Worm (Caenorhabditis elegans) whole organism, late embryonic: ENCODE results near the gene snf-9.

Source experiments
- C38D4.7 ChIP-seq: fragments of 200-800 bp; sonication (Bioruptor generic); optimal IDR thresholded peaks from 2 replicates; lab custom pipeline; 2018; ENCODE audit warnings: mild to moderate bottlenecking, missing genetic modification characterization, moderate library complexity, missing compliant biosample characterization
- F13H6.1 ChIP-seq: sonication (generic microtip); optimal IDR thresholded peaks from 2 replicates; lab custom pipeline; 2016; ENCODE audit warnings: missing genetic modification characterization, missing compliant biosample characterization
- K09A11.1 ChIP-seq: sonication (generic microtip); optimal IDR thresholded peaks from 2 replicates; lab custom pipeline; 2017; ENCODE audit warnings: antibody characterized with exemption, mild to moderate bottlenecking, missing genetic modification characterization, missing compliant biosample characterization; ENCODE audit not compliant: insufficient read depth
- ceh-18 ChIP-seq: sonication (generic microtip); optimal IDR thresholded peaks from 2 replicates; lab custom pipeline; 2016; ENCODE audit warnings: missing genetic modification characterization, missing compliant biosample characterization
- ceh-19 ChIP-seq: fragments of 200-800 bp; sonication (Bioruptor generic); optimal IDR thresholded peaks from 2 replicates; lab custom pipeline; 2018; ENCODE audit warnings: mild to moderate bottlenecking, missing genetic modification characterization, missing compliant biosample characterization
- ceh-24 ChIP-seq: sonication (generic microtip); optimal IDR thresholded peaks from 2 replicates; lab custom pipeline; 2016; ENCODE audit warnings: mild to moderate bottlenecking, missing genetic modification characterization, missing compliant biosample characterization
- ceh-31 ChIP-seq: sonication (generic microtip); optimal IDR thresholded peaks from 2 replicates; lab custom pipeline; 2016; ENCODE audit warnings: missing genetic modification characterization, missing compliant biosample characterization
- ceh-45 ChIP-seq: fragments of 200-800 bp; sonication (Bioruptor generic); IDR thresholded peaks from 2 replicates; pipeline ENCODE4 v1.3.6; 2022; ENCODE audit warnings: missing genetic modification reagents, missing genetic modification characterization, missing compliant biosample characterization
- che-1 ChIP-seq: sonication (generic microtip); optimal IDR thresholded peaks from 2 replicates; lab custom pipeline; 2016; ENCODE audit warnings: mild to moderate bottlenecking, missing genetic modification characterization, missing compliant biosample characterization
- dmd-4 ChIP-seq: sonication (generic microtip); optimal IDR thresholded peaks from 2 replicates; lab custom pipeline; 2016; ENCODE audit warnings: borderline replicate concordance, missing genetic modification characterization, missing compliant biosample characterization
- fkh-10 ChIP-seq: fragments of 150-350 bp; optimal IDR thresholded peaks from 2 replicates; lab custom pipeline; 2014; ENCODE audit warnings: missing biosample characterization, missing genetic modification reagents, missing genetic modification characterization
- gmeb-2 ChIP-seq: sonication (generic microtip); optimal IDR thresholded peaks from 2 replicates; lab custom pipeline; 2016; ENCODE audit warnings: missing genetic modification characterization, inconsistent platforms, missing compliant biosample characterization
- hlh-8 ChIP-seq: sonication (generic microtip); optimal IDR thresholded peaks from 2 replicates; lab custom pipeline; 2016; ENCODE audit warnings: missing genotype, missing genetic modification characterization, missing compliant biosample characterization
- lim-6 ChIP-seq: sonication (generic microtip); optimal IDR thresholded peaks from 2 replicates; lab custom pipeline; 2016; ENCODE audit warnings: missing genetic modification characterization, missing compliant biosample characterization
- mec-3 ChIP-seq: sonication (generic microtip); optimal IDR thresholded peaks from 2 replicates; lab custom pipeline; 2016; ENCODE audit warnings: borderline replicate concordance, missing genetic modification characterization, missing compliant biosample characterization
- nfya-1 ChIP-seq: sonication (generic microtip); optimal IDR thresholded peaks from 2 replicates; lab custom pipeline; 2017; ENCODE audit warnings: missing genetic modification characterization, mild to moderate bottlenecking, missing compliant biosample characterization, antibody characterized with exemption, moderate library complexity
- nhr-11 ChIP-seq: fragments of 150-350 bp; optimal IDR thresholded peaks from 2 replicates; lab custom pipeline; 2014; ENCODE audit warnings: missing biosample characterization, missing genetic modification characterization
- nhr-232 ChIP-seq: sonication (generic microtip); optimal IDR thresholded peaks from 2 replicates; lab custom pipeline; 2016; ENCODE audit warnings: missing genetic modification characterization, missing compliant biosample characterization
- odd-2 ChIP-seq: sonication (generic microtip); optimal IDR thresholded peaks from 2 replicates; lab custom pipeline; 2017; ENCODE audit warnings: antibody characterized with exemption, mild to moderate bottlenecking, missing genetic modification characterization, missing compliant biosample characterization
- pag-3 ChIP-seq: sonication (generic microtip); optimal IDR thresholded peaks from 2 replicates; lab custom pipeline; 2016; ENCODE audit warnings: missing compliant biosample characterization, missing genetic modification characterization, borderline replicate concordance
- pha-2 ChIP-seq: sonication (generic microtip); optimal IDR thresholded peaks from 2 replicates; lab custom pipeline; 2017; ENCODE audit warnings: mild to moderate bottlenecking, missing genetic modification characterization, missing compliant biosample characterization
- pqm-1 ChIP-seq: sonication (generic microtip); optimal IDR thresholded peaks from 2 replicates; lab custom pipeline; 2016; ENCODE audit warnings: missing genetic modification characterization, missing compliant biosample characterization
- pros-1 ChIP-seq: fragments of 150-350 bp; optimal IDR thresholded peaks from 2 replicates; lab custom pipeline; 2014; ENCODE audit warnings: missing biosample characterization, missing genetic modification reagents, missing genetic modification characterization
- ref-2 ChIP-seq: sonication (generic microtip); optimal IDR thresholded peaks from 2 replicates; lab custom pipeline; 2016; ENCODE audit warnings: missing genetic modification characterization, missing compliant biosample characterization
- rnt-1 ChIP-seq: sonication (generic microtip); optimal IDR thresholded peaks from 2 replicates; lab custom pipeline; 2016; ENCODE audit warnings: missing genetic modification characterization, missing compliant biosample characterization
- sdc-2 ChIP-seq: sonication (generic microtip); optimal IDR thresholded peaks from 2 replicates; lab custom pipeline; 2016; ENCODE audit warnings: missing genotype, missing genetic modification characterization, missing compliant biosample characterization
- sox-2 ChIP-seq: fragments of 200-800 bp; sonication (Bioruptor generic); IDR thresholded peaks from 2 replicates; pipeline ENCODE4 v1.3.6; 2022; ENCODE audit warnings: missing genetic modification reagents, missing genetic modification characterization, missing compliant biosample characterization
- sox-4 ChIP-seq: sonication (generic microtip); optimal IDR thresholded peaks from 2 replicates; lab custom pipeline; 2017; ENCODE audit warnings: mild to moderate bottlenecking, missing genetic modification characterization, inconsistent platforms, missing compliant biosample characterization
- syd-9 ChIP-seq: sonication (generic microtip); optimal IDR thresholded peaks from 2 replicates; lab custom pipeline; 2016; ENCODE audit warnings: mild to moderate bottlenecking, missing genetic modification characterization, moderate library complexity, missing compliant biosample characterization
- tbx-7 ChIP-seq: sonication (generic microtip); optimal IDR thresholded peaks from 2 replicates; lab custom pipeline; 2016; ENCODE audit warnings: missing genotype, missing genetic modification characterization, missing compliant biosample characterization
- unc-3 ChIP-seq, 2 experiments: fragments of 200-800 bp in 1 of 2; sonication (Bioruptor generic) in 1 of 2; sonication (generic microtip) in 1 of 2; conservative IDR thresholded peaks in 1 of 2; optimal IDR thresholded peaks in 1 of 2; 2 replicates each; pipeline versions ENCODE4 v1.3.6 to Lab custom; 2016 to 2022; ENCODE audit warnings: missing compliant biosample characterization in 2 of 2, missing genetic modification characterization in 2 of 2, missing genetic modification reagents in 1 of 2
- unc-42 ChIP-seq: sonication (generic microtip); optimal IDR thresholded peaks from 2 replicates; lab custom pipeline; 2016; ENCODE audit warnings: missing genotype, missing genetic modification characterization, missing compliant biosample characterization
- unc-86 ChIP-seq: sonication (generic microtip); optimal IDR thresholded peaks from 2 replicates; lab custom pipeline; 2016; ENCODE audit warnings: missing genetic modification characterization, missing compliant biosample characterization

Gene snf-9

DNA sequence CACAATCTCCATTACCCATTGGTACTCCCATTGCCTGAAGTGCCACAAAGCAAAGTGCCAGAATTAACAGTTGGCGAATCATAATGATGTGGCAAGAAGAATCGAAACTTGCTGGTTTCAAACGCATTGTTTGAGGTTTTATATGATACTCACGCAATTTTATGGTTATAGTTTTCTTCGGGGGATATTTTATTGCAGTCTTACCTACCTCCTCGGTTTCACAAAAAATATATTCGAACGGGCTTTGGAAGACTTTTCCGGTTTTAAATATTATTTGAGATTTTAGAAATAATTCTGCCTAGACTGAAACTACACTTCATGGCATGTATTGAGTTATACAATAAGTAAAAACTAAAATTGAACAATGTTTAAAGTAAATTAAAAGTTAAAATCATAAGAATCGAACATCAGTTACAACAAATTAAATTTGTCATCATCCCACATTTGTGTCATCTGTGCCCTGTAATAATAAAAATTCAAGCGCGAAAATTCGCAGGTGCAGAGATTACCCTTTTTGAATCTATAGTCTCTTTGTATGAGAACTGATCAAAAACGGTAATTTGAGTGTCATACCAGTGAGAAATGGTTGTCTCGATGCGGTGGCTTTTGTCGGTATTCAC, 34.8 kb downstream of the snf-9 start, which contains the start of the genes clec-197 and clec-198:
Gene clec-197, minus strand, starts transcription at position 101 of the 620 bp plus-strand sequence.
Gene clec-198, plus strand, starts transcription at position 570 of the 620 bp plus-strand sequence.
- TF ChIP-seq unc-42 (tag; lab: Kevin White, UChicago) (no peak), ceh-31 (tag; lab: Kevin White, UChicago) (no peak), odd-2 (tag; lab: Kevin White, UChicago) (no peak), pros-1 (tag; lab: Kevin White, UChicago) (no peak), ceh-18 (no peak), syd-9 (no peak), hlh-8 (tag; lab: Kevin White, UChicago) (no peak), ceh-19 (no peak), mec-3 (no peak), gmeb-2 (tag; lab: Kevin White, UChicago) (no peak), rnt-1 (tag; lab: Kevin White, UChicago) (no peak), lim-6 (tag; lab: Kevin White, UChicago) (no peak), dmd-4 (tag; lab: Kevin White, UChicago) (no peak), unc-3 (GFP tag; conservative IDR thresholded peaks at IDR 0.05; lab: Robert Waterston, UW) (no peak), unc-3 (tag; optimal IDR thresholded peaks at IDR 0.05; lab: Kevin White, UChicago) (no peak), che-1 (no peak), sdc-2 (tag; lab: Kevin White, UChicago) (no peak), nhr-11 (tag; lab: Kevin White, UChicago) (no peak)
- TF ChIP-seq, all 69 proteins: peak for 0

DNA sequence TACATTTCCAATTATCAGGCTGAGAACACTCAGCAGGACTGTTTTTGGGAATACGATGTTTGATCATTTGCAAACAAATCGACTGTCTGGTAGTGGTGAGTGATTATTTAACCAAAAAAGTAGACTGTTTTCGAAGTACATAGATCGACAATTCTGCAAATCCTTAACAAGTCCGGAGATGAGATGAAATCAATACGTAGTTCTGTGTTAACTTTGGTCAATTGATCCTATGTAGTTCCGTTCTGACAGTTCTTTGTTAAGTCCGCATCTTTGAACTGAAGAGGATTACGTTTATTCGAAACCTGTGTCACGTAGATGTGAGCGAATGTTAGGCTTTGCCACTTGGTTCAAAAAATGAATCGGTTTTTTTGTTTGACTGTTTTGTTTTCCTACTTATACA, 39.6 kb downstream of the snf-9 start, which contains the start of gene clec-199:
Gene clec-199, plus strand, starts transcription at position 301 of the 400 bp plus-strand sequence.
- no peak for TF ChIP-seq hlh-8 (tag; lab: Kevin White, UChicago)
- TF ChIP-seq pros-1 (tag; lab: Kevin White, UChicago) = no peak
- no peak for TF ChIP-seq C38D4.7

DNA sequence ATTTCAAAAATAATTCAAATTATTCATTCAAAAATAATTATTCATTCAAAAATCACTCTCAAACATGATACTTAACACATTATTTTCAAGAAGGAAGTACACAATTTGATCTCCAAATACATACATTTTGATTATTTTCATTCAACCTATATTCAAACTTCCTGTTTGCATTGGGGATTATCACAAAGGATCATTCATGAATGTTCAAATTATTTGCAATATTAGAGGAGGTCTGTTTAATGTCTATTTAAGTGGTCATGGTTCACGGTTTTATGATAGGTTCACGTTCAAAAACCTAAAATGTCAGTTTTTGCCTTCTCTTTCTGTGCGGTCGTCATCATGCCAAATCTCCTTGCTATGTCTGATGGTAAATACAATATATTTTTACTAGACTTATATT, 49.2 kb downstream of the snf-9 start, which contains the start of gene clec-202:
Gene clec-202, plus strand, starts transcription at position 301 of the 400 bp plus-strand sequence.
- no peak for TF ChIP-seq dmd-4 (tag; lab: Kevin White, UChicago)
- TF ChIP-seq nhr-11 (tag; lab: Kevin White, UChicago) = no peak
- TF ChIP-seq ceh-18 = no peak
- no peak for TF ChIP-seq pqm-1 (tag; lab: Kevin White, UChicago)
- TF ChIP-seq ceh-45 (GFP tag; lab: Robert Waterston, UW) = no peak
- no peak for TF ChIP-seq nfya-1 (tag; lab: Kevin White, UChicago)
- no peak for TF ChIP-seq ceh-31 (tag; lab: Kevin White, UChicago)
- TF ChIP-seq ref-2 (tag; lab: Kevin White, UChicago) = no peak
- TF ChIP-seq unc-86 (tag; lab: Kevin White, UChicago) = no peak
- TF ChIP-seq pag-3 (tag; lab: Kevin White, UChicago) = no peak
- no peak for TF ChIP-seq pha-2 (tag; lab: Kevin White, UChicago)
- TF ChIP-seq ceh-24 (tag; lab: Kevin White, UChicago) = no peak
- no peak for TF ChIP-seq tbx-7 (tag; lab: Kevin White, UChicago)
- no peak for TF ChIP-seq fkh-10 (GFP tag; lab: Kevin White, UChicago)
- no peak for TF ChIP-seq nhr-232 (tag; lab: Kevin White, UChicago)
- TF ChIP-seq K09A11.1 (tag; lab: Kevin White, UChicago) = no peak
- TF ChIP-seq sox-2 = no peak
- no peak for TF ChIP-seq F13H6.1
- no peak for TF ChIP-seq odd-2 (tag; lab: Kevin White, UChicago)
- TF ChIP-seq sox-4 = no peak
